Fruit fly (Drosophila melanogaster) whole organism, embryonic: ENCODE data around the gene ND-39.

Source experiments
- Atf-2 ChIP-seq: fragments of 200-800 bp; sonication (Bioruptor generic); optimal IDR thresholded peaks from 2 replicates; lab custom pipeline; 2016; ENCODE audit warnings: missing biosample characterization, missing genetic modification characterization
- CG30020 ChIP-seq: fragments of 200-800 bp; optimal IDR thresholded peaks from 2 replicates; lab custom pipeline; 2019; ENCODE audit warnings: missing biosample characterization, mild to moderate bottlenecking, missing genetic modification characterization, moderate library complexity
- CG32767 ChIP-seq: fragments of 200-800 bp; sonication (Bioruptor generic); IDR thresholded peaks from 2 replicates; pipeline ENCODE4 v1.3.6; 2022; ENCODE audit warnings: missing biosample characterization, missing genetic modification characterization
- CG32772 ChIP-seq: fragments of 200-800 bp; sonication (Bioruptor generic); IDR thresholded peaks from 2 replicates; pipeline ENCODE4 v1.3.6; 2022; ENCODE audit warnings: missing biosample characterization, missing genetic modification characterization
- CG8290 ChIP-seq, 3 experiments: fragments of 200-800 bp; sonication (Bioruptor generic); optimal IDR thresholded peaks; 2 replicates each; lab custom pipeline; 2016 to 2019; ENCODE audit warnings: missing biosample characterization in 3 of 3, missing genetic modification characterization in 3 of 3, mild to moderate bottlenecking in 2 of 3, moderate library complexity in 1 of 3
- CG9817 ChIP-seq: fragments of 200-800 bp; sonication (Bioruptor generic); optimal IDR thresholded peaks from 2 replicates; lab custom pipeline; 2018; ENCODE audit warnings: missing biosample characterization, mild to moderate bottlenecking, missing genetic modification characterization, moderate library complexity
- HHEX ChIP-seq: fragments of 200-800 bp; sonication (Bioruptor generic); optimal IDR thresholded peaks from 3 replicates; lab custom pipeline; 2017; ENCODE audit warnings: missing biosample characterization, mild to moderate bottlenecking, missing genetic modification characterization, missing genetic modification reagents
- Myb ChIP-seq: fragments of 200-800 bp; sonication (Bioruptor generic); optimal IDR thresholded peaks from 2 replicates; lab custom pipeline; 2016; ENCODE audit warnings: missing biosample characterization, missing genetic modification characterization
- Sox102F ChIP-seq: fragments of 200-800 bp; sonication (Bioruptor generic); optimal IDR thresholded peaks from 2 replicates; lab custom pipeline; 2018; ENCODE audit warnings: missing biosample characterization, mild to moderate bottlenecking, missing genetic modification characterization, moderate library complexity
- amos ChIP-seq: fragments of 200-800 bp; sonication (Bioruptor generic); IDR thresholded peaks from 2 replicates; pipeline ENCODE4 v1.3.6; 2022; ENCODE audit warnings: missing biosample characterization, missing genetic modification characterization; ENCODE audit not compliant: partially characterized antibody
- ems ChIP-seq: fragments of 200-800 bp; sonication (Bioruptor generic); optimal IDR thresholded peaks from 3 replicates; lab custom pipeline; 2016; ENCODE audit warnings: missing biosample characterization, missing genetic modification characterization
- gcm ChIP-seq: fragments of 200-800 bp; sonication (Bioruptor generic); optimal IDR thresholded peaks from 2 replicates; lab custom pipeline; 2019; ENCODE audit warnings: missing biosample characterization, mild to moderate bottlenecking, missing genetic modification characterization, moderate library complexity
- otp ChIP-seq: fragments of 200-800 bp; sonication (Bioruptor generic); IDR thresholded peaks from 3 replicates; pipeline ENCODE4, ENCODE4 v1.3.6; 2022; ENCODE audit warnings: missing biosample characterization, missing genetic modification characterization
- pita ChIP-seq: fragments of 200-800 bp; sonication (Bioruptor generic); optimal IDR thresholded peaks from 2 replicates; lab custom pipeline; 2017; ENCODE audit warnings: missing biosample characterization, mild to moderate bottlenecking, missing genetic modification characterization

dm6 chr3L:20517897-20518804 lies 26.3 kb downstream of the ND-39 start:
- TF ChIP-seq Sox102F (GFP tag; lab: Kevin White, UChicago), result peak; percentile 41
- no peak for TF ChIP-seq gcm (GFP tag; lab: Kevin White, UChicago)
- TF ChIP-seq CG32767, result no peak
- TF ChIP-seq CG32772, result no peak
- TF ChIP-seq otp (GFP tag; lab: Robert Waterston, UW), result no peak
- TF ChIP-seq ems (GFP tag; lab: Kevin White, UChicago), result no peak
- TF ChIP-seq CG9817 (tag; lab: Kevin White, UChicago), result no peak
- TF ChIP-seq Atf-2 (GFP tag; lab: Kevin White, UChicago), result no peak
- TF ChIP-seq CG8290 (GFP tag; optimal IDR thresholded peaks at IDR 0.05; lab: Kevin White, UChicago), result no peak
- TF ChIP-seq CG8290 (tag; optimal IDR thresholded peaks at IDR 0.05; lab: Kevin White, UChicago), result no peak
- TF ChIP-seq HHEX (GFP tag; lab: Kevin White, UChicago), result peak; percentile 39
- no peak for TF ChIP-seq CG30020 (tag; lab: Kevin White, UChicago)
- no peak for TF ChIP-seq pita (GFP tag; lab: Kevin White, UChicago)
- no peak for TF ChIP-seq Myb (GFP tag; lab: Kevin White, UChicago)
- no peak for TF ChIP-seq amos (GFP tag; lab: Robert Waterston, UW)
